Worm (Caenorhabditis elegans) whole organism, L4 larva: ENCODE data around the gene sre-37.
A peak's percentile ranks its signal among the peaks of the same experiment; 100 is the strongest.

Source experiments
- F10B5.3 ChIP-seq: sonication (generic microtip); optimal IDR thresholded peaks from 2 replicates; lab custom pipeline; 2016; ENCODE audit warnings: mild to moderate bottlenecking, missing genetic modification characterization, missing compliant biosample characterization
- T20F7.1 ChIP-seq: fragments of 200-800 bp; sonication (Bioruptor generic); optimal IDR thresholded peaks from 2 replicates; lab custom pipeline; 2018; ENCODE audit warnings: mild to moderate bottlenecking, missing genetic modification characterization, missing compliant biosample characterization
- Y105C5A.15 ChIP-seq: fragments of 200-800 bp; sonication (Bioruptor generic); IDR thresholded peaks from 2 replicates; pipeline ENCODE4 v1.3.6; 2022; ENCODE audit warnings: missing genetic modification characterization, missing compliant biosample characterization
- Y48G9A.11 ChIP-seq: fragments of 200-800 bp; sonication (Bioruptor generic); IDR thresholded peaks from 2 replicates; pipeline ENCODE4 v1.3.6; 2022; ENCODE audit warnings: missing genetic modification reagents, missing genetic modification characterization, missing compliant biosample characterization
- ZK337.2 ChIP-seq: fragments of 200-800 bp; sonication (Bioruptor generic); IDR thresholded peaks from 2 replicates; pipeline ENCODE4 v1.3.6; 2022; ENCODE audit warnings: missing genetic modification reagents, missing genetic modification characterization, missing compliant biosample characterization
- ZK546.5 ChIP-seq, 2 experiments: sonication (generic microtip); optimal IDR thresholded peaks; 2 replicates each; lab custom pipeline; 2017; ENCODE audit warnings: missing biosample characterization in 2 of 2, missing genetic modification characterization in 2 of 2
- aly-2 ChIP-seq: sonication (generic microtip); optimal IDR thresholded peaks from 2 replicates; lab custom pipeline; 2018; ENCODE audit warnings: missing biosample characterization, missing genetic modification characterization
- arid-1 ChIP-seq: fragments of 200-800 bp; sonication (Bioruptor generic); conservative IDR thresholded peaks from 2 replicates; pipeline ENCODE4 v1.3.6; 2022; ENCODE audit warnings: missing genetic modification reagents, missing genetic modification characterization, missing compliant biosample characterization
- attf-4 ChIP-seq: sonication (generic microtip); optimal IDR thresholded peaks from 3 replicates; lab custom pipeline; 2017; ENCODE audit warnings: missing biosample characterization, missing genetic modification characterization
- ceh-20 ChIP-seq: fragments of 200-800 bp; sonication (Bioruptor generic); IDR thresholded peaks from 2 replicates; pipeline ENCODE4 v1.3.6; 2022; ENCODE audit warnings: missing genetic modification reagents, missing genetic modification characterization, missing compliant biosample characterization
- ceh-44 ChIP-seq: fragments of 200-800 bp; sonication (Bioruptor generic); IDR thresholded peaks from 2 replicates; pipeline ENCODE4 v1.3.6; 2022; ENCODE audit warnings: missing genetic modification reagents, missing genetic modification characterization, missing compliant biosample characterization
- ces-1 ChIP-seq: fragments of 150-350 bp; sonication (generic microtip); optimal IDR thresholded peaks from 4 replicates; lab custom pipeline; 2014; ENCODE audit warnings: missing biosample characterization, missing genetic modification reagents, missing genetic modification characterization
- daf-19 ChIP-seq: fragments of 200-800 bp; sonication (Bioruptor generic); conservative IDR thresholded peaks from 2 replicates; pipeline ENCODE4 v1.3.6; 2022; ENCODE audit warnings: missing genetic modification characterization, missing compliant biosample characterization
- dmd-6 ChIP-seq: fragments of 200-800 bp; sonication (Bioruptor generic); IDR thresholded peaks from 2 replicates; pipeline ENCODE4 v1.3.6; 2022; ENCODE audit warnings: missing genetic modification reagents, missing genetic modification characterization, missing compliant biosample characterization
- dpl-1 ChIP-seq: fragments of 150-350 bp; optimal IDR thresholded peaks from 2 replicates; lab custom pipeline; 2014; ENCODE audit warnings: missing biosample characterization, missing genetic modification reagents, missing genetic modification characterization
- duxl-1 ChIP-seq: sonication (generic microtip); optimal IDR thresholded peaks from 2 replicates; lab custom pipeline; 2016; ENCODE audit warnings: mild to moderate bottlenecking, missing genetic modification characterization, moderate library complexity, missing compliant biosample characterization; ENCODE audit not compliant: poor library complexity
- fkh-10 ChIP-seq: fragments of 150-350 bp; optimal IDR thresholded peaks from 2 replicates; lab custom pipeline; 2014; ENCODE audit warnings: missing biosample characterization, missing genetic modification reagents, missing genetic modification characterization
- fos-1 ChIP-seq: fragments of 150-350 bp; optimal IDR thresholded peaks from 2 replicates; lab custom pipeline; 2014; ENCODE audit warnings: missing biosample characterization, missing genetic modification characterization
- hmg-1.1 ChIP-seq: fragments of 200-800 bp; sonication (Bioruptor generic); IDR thresholded peaks from 2 replicates; pipeline ENCODE4 v1.3.6; 2022; ENCODE audit warnings: missing genetic modification reagents, missing genetic modification characterization, missing compliant biosample characterization
- jun-1 ChIP-seq: fragments of 150-350 bp; optimal IDR thresholded peaks from 2 replicates; lab custom pipeline; 2014; ENCODE audit warnings: missing biosample characterization, missing genetic modification reagents, missing genetic modification characterization
- lin-38 ChIP-seq: fragments of 200-800 bp; sonication (Bioruptor generic); IDR thresholded peaks from 2 replicates; pipeline ENCODE4 v1.3.6; 2022; ENCODE audit warnings: missing genetic modification reagents, missing genetic modification characterization, missing compliant biosample characterization
- lin-39 ChIP-seq: fragments of 150-350 bp; optimal IDR thresholded peaks from 2 replicates; lab custom pipeline; 2014; ENCODE audit warnings: missing biosample characterization, missing genetic modification reagents, missing genetic modification characterization
- madf-9 ChIP-seq: fragments of 200-800 bp; sonication (Bioruptor generic); conservative IDR thresholded peaks from 2 replicates; pipeline ENCODE4 v1.3.6; 2022; ENCODE audit warnings: missing genetic modification reagents, missing genetic modification characterization, missing compliant biosample characterization
- mdl-1 ChIP-seq, 2 experiments: fragments of 150-350 bp in 1 of 2; sonication (generic microtip) in 1 of 2; optimal IDR thresholded peaks; 2 replicates each; lab custom pipeline; 2014 to 2017; ENCODE audit warnings: missing biosample characterization in 2 of 2, missing genetic modification characterization in 2 of 2
- mxl-2 ChIP-seq: fragments of 200-800 bp; sonication (Bioruptor generic); conservative IDR thresholded peaks from 2 replicates; pipeline ENCODE4 v1.3.6; 2022; ENCODE audit warnings: missing genetic modification reagents, missing genetic modification characterization, missing compliant biosample characterization
- nhr-11 ChIP-seq: fragments of 150-350 bp; optimal IDR thresholded peaks from 2 replicates; lab custom pipeline; 2014; ENCODE audit warnings: missing biosample characterization, missing genetic modification characterization
- nhr-111 ChIP-seq: fragments of 200-800 bp; sonication (Bioruptor generic); optimal IDR thresholded peaks from 2 replicates; lab custom pipeline; 2018; ENCODE audit warnings: mild to moderate bottlenecking, missing genetic modification characterization, missing compliant biosample characterization
- nhr-42 ChIP-seq: fragments of 200-800 bp; sonication (Bioruptor generic); IDR thresholded peaks from 2 replicates; pipeline ENCODE4 v1.3.6; 2022; ENCODE audit warnings: missing genetic modification characterization, missing compliant biosample characterization
- nhr-6 ChIP-seq: fragments of 150-350 bp; optimal IDR thresholded peaks from 2 replicates; lab custom pipeline; 2014; ENCODE audit warnings: missing biosample characterization, missing genetic modification characterization
- pha-4 ChIP-seq, 2 experiments: fragments of 150-350 bp in 1 of 2; fragments of 200-800 bp in 1 of 2; sonication (Bioruptor generic) in 1 of 2; IDR thresholded peaks in 1 of 2; optimal IDR thresholded peaks in 1 of 2; 2 replicates each; pipeline versions ENCODE4 v1.3.6 to Lab custom; 2014 to 2022; ENCODE audit warnings: missing genetic modification characterization in 2 of 2, missing genetic modification reagents in 2 of 2, missing biosample characterization in 1 of 2, missing compliant biosample characterization in 1 of 2
- set-16 ChIP-seq: fragments of 200-800 bp; sonication (Bioruptor generic); IDR thresholded peaks from 2 replicates; pipeline ENCODE4 v1.3.6; 2022; ENCODE audit warnings: missing genetic modification reagents, missing genetic modification characterization, missing compliant biosample characterization
- snpc-4 ChIP-seq: fragments of 150-350 bp; optimal IDR thresholded peaks from 2 replicates; lab custom pipeline; 2014; ENCODE audit warnings: missing biosample characterization, missing genetic modification characterization
- tra-1 ChIP-seq: fragments of 200-800 bp; sonication (Bioruptor generic); IDR thresholded peaks from 2 replicates; pipeline ENCODE4 v1.3.6; 2022; ENCODE audit warnings: missing genetic modification reagents, missing genetic modification characterization, missing compliant biosample characterization
- unc-39 ChIP-seq: sonication (generic microtip); optimal IDR thresholded peaks from 2 replicates; lab custom pipeline; 2017; ENCODE audit warnings: missing biosample characterization, missing genetic modification characterization
- unc-62 ChIP-seq, 3 experiments: fragments of 150-350 bp in 1 of 3; sonication (generic microtip); optimal IDR thresholded peaks in 2 of 3; peaks in 1 of 3; 1 replicate in 1 of 3; 2 replicates in 2 of 3; lab custom pipeline; 2014 to 2017; ENCODE audit warnings: missing biosample characterization in 3 of 3, missing genetic modification characterization in 3 of 3, missing genetic modification reagents in 3 of 3, missing genotype in 1 of 3

Gene sre-37

DNA sequence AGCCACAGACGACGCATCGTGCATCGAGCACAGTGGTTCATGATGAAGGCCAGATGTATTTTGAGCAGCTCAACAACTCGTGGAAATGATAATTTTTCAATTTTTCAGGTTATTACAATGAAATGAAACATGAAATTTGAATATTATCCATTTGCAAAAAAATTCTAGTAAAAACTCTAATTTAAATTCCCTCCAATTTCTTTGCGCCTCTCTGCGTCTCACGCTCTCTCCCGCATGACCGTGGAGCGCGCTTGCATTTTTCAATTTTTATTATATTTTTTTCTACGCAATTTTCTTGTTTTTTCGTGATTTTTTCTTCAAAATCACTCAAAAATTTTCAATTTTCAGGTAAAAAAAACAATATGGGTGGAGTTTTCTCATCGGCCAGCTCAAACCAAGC is 6.2 kb upstream of the sre-37 start, which contains the start of gene tag-281 (continued):
- TF ChIP-seq set-16 (GFP tag; lab: Robert Waterston, UW) (no peak), unc-39 (no peak), nhr-6 (peak; percentile 68), ceh-20 (GFP tag; lab: Robert Waterston, UW) (no peak), T20F7.1 (no peak), Y105C5A.15 (GFP tag; lab: Robert Waterston, UW) (no peak), arid-1 (GFP tag; lab: Robert Waterston, UW) (no peak), mxl-2 (GFP tag; lab: Robert Waterston, UW) (no peak), ceh-44 (GFP tag; lab: Robert Waterston, UW) (no peak), lin-39 (tag; lab: Kevin White, UChicago) (no peak), ZK546.5 (tag; optimal IDR thresholded peaks at IDR 0.05; lab: Kevin White, UChicago) (no peak), nhr-111 (GFP tag; lab: Kevin White, UChicago) (no peak), fkh-10 (GFP tag; lab: Kevin White, UChicago) (peak; percentile 21), mdl-1 (tag; optimal IDR thresholded peaks at IDR 0.05; lab: Kevin White, UChicago) (peak in 1 of 2 experiments; percentile 17), tra-1 (GFP tag; lab: Robert Waterston, UW) (no peak), ces-1 (GFP tag; lab: Kevin White, UChicago) (no peak), hmg-1.1 (GFP tag; lab: Robert Waterston, UW) (peak; percentile 55; the same call in 1 of the 2 replicates), F10B5.3 (tag; lab: Kevin White, UChicago) (no peak), nhr-11 (tag; lab: Kevin White, UChicago) (peak; percentile 24), duxl-1 (no peak), dpl-1 (GFP tag; lab: Kevin White, UChicago) (peak; percentile 96), pha-4 (GFP tag; IDR thresholded peaks at IDR 0.05; lab: Robert Waterston, UW) (no peak), pha-4 (tag; optimal IDR thresholded peaks at IDR 0.05; lab: Kevin White, UChicago) (no peak), unc-62 (GFP tag; optimal IDR thresholded peaks at IDR 0.05 in 1 of 2; lab: Kevin White, UChicago) (peak in 1 of 2 experiments; percentile 45), unc-62 (tag; optimal IDR thresholded peaks at IDR 0.05; lab: Kevin White, UChicago) (no peak), ZK337.2 (GFP tag; lab: Robert Waterston, UW) (no peak), daf-19 (GFP tag; lab: Robert Waterston, UW) (no peak), snpc-4 (tag; lab: Kevin White, UChicago) (peak; percentile 14), aly-2 (tag; lab: Kevin White, UChicago) (no peak), madf-9 (GFP tag; lab: Robert Waterston, UW) (no peak)

DNA sequence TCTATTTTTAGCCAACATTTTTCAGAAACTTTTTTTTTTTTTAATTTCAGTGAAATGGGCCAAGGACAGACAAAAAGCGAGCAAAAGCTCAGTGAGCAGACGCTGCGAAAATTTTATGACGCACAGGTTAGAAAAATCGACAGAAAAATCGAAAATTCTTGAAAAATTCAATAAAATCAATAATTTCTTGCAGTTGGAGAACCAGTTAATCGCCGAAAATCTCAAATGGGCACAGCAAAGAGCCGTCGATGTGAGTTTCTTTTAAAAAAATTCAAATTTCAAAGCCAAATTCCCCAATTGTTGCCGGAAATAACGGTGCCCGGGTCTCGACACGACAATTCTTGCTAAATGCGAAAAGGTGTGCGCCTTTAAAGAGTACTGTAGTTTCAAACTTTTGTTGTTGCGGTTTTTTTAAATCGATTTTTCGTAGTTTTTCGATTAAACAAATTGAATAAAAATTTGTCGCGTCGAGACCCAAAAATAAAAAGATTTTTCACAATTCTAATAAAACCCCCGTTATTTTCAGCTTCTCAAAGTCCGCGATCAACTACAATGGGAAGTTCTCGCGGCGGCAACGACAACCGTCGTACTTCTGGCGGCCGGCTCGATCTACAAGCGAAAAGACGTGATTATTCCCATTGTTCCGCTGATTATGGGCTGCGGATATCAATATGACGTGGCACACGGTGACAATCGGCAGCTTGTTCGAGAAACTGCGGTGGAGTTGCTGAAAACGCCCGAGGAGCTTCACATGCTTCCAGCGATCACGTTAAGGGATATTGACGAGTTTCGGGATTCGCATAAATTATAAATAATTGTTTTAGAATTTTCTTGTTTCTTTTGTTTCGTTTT is 4.8 kb upstream of the sre-37 start, which contains the start of gene tag-280:
Gene tag-280 (plus strand): TSS at position 51 of the 852 bp plus-strand sequence.
- TF ChIP-seq attf-4 (tag; lab: Kevin White, UChicago) (no peak), lin-38 (GFP tag; lab: Robert Waterston, UW) (peak; percentile 31; the same call in 1 of the 2 replicates), hmg-1.1 (GFP tag; lab: Robert Waterston, UW) (no peak), dmd-6 (GFP tag; lab: Robert Waterston, UW) (no peak), Y48G9A.11 (0 out of 2 replicates have a peak, but pooled peaks have one; percentile 11), mxl-2 (GFP tag; lab: Robert Waterston, UW) (no peak), unc-62 (GFP tag; optimal IDR thresholded peaks at IDR 0.05 in 1 of 2; lab: Kevin White, UChicago) (peak in 1 of 2 experiments; percentile 74), unc-62 (tag; optimal IDR thresholded peaks at IDR 0.05; lab: Kevin White, UChicago) (no peak), jun-1 (no peak), nhr-42 (GFP tag; lab: Robert Waterston, UW) (no peak)

DNA sequence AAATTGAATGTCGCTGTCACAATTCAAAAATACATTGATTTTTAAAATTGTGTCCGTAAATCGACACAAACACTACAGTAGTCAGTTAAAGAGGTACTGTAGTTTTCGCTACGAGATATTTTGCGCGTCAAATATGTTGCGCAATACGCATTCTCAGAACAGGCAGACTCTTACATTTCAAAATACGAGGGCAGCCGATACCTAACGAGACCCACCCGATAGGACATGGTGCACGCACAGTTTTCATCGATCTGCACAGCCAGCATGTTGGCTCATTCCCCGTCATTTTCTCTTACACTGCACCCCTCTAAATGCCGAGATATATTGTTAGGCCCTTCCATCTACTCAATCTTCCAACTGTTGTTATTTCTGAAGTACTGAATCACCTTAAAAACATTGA is 3.4 kb upstream of the sre-37 start, which contains the start of gene F15A4.2:
Gene F15A4.2 (plus strand): TSS at position 301 of the 400 bp plus-strand sequence.
- no peak for TF ChIP-seq Y48G9A.11
- TF ChIP-seq fos-1 (tag; lab: Kevin White, UChicago), result no peak
- TF ChIP-seq, all 104 proteins: peak for 0
